Worm (Caenorhabditis elegans): Measurements from ENCODE around the gene col-79.

ce11 chrII:10665031-10665430 lies 38.4 kb upstream of the col-79 start, which contains the start of gene D2089.3:
- TF ChIP-seq tab-1 (GFP tag; IDR thresholded peaks at IDR 0.05) (no peak), ztf-29 (GFP tag; IDR thresholded peaks at IDR 0.05) (no peak), ref-1 (GFP tag; conservative IDR thresholded peaks at IDR 0.05) (no peak), med-1 (GFP tag; optimal IDR thresholded peaks at IDR 0.05; ENCODE audit: insufficient read depth) (no peak), T22C8.4 (GFP tag; IDR thresholded peaks at IDR 0.05) (no peak), ztf-23 (GFP tag; IDR thresholded peaks at IDR 0.05) (no peak), flt-1 (GFP tag; IDR thresholded peaks at IDR 0.05) (no peak), cog-1 (tag; optimal IDR thresholded peaks at IDR 0.05) (no peak), klf-2 (GFP tag; conservative IDR thresholded peaks at IDR 0.05) (no peak)
